Worm (Caenorhabditis elegans) whole organism, young adult: ENCODE results near the gene F54E7.9.

ENCODE experiments used
- Y56A3A.18 ChIP-seq: fragments of 200-800 bp; sonication (Bioruptor generic); IDR thresholded peaks from 2 replicates; pipeline ENCODE4 v1.3.6; 2022; ENCODE audit warnings: missing genetic modification reagents, missing genetic modification characterization, missing compliant biosample characterization
- Y79H2A.3 ChIP-seq: fragments of 200-800 bp; sonication (Bioruptor generic); conservative IDR thresholded peaks from 2 replicates; pipeline ENCODE4 v1.3.6; 2022; ENCODE audit warnings: missing genetic modification reagents, missing genetic modification characterization, missing compliant biosample characterization
- attf-6 ChIP-seq: fragments of 200-800 bp; sonication (Bioruptor generic); IDR thresholded peaks from 2 replicates; pipeline ENCODE4 v1.3.6; 2022; ENCODE audit warnings: missing genetic modification reagents, missing genetic modification characterization, missing compliant biosample characterization
- dpl-1 ChIP-seq: fragments of 150-350 bp; optimal IDR thresholded peaks from 2 replicates; lab custom pipeline; 2014; ENCODE audit warnings: missing biosample characterization, missing genetic modification reagents, missing genetic modification characterization
- nfya-1 ChIP-seq: sonication (generic microtip); optimal IDR thresholded peaks from 2 replicates; lab custom pipeline; 2017; ENCODE audit warnings: antibody characterized with exemption, missing compliant biosample characterization, missing genetic modification characterization, borderline replicate concordance; ENCODE audit not compliant: insufficient read depth
- snpc-4 ChIP-seq, 5 experiments: fragments of 150-350 bp in 1 of 5; sonication (generic microtip) in 4 of 5; optimal IDR thresholded peaks; 2 replicates each; lab custom pipeline; 2014 to 2018; ENCODE audit warnings: missing genetic modification characterization in 5 of 5, missing biosample characterization in 3 of 5, antibody characterized with exemption in 2 of 5, mild to moderate bottlenecking in 2 of 5, missing compliant biosample characterization in 2 of 5, missing genotype in 2 of 5, moderate library complexity in 2 of 5, missing genetic modification reagents in 1 of 5

DNA sequence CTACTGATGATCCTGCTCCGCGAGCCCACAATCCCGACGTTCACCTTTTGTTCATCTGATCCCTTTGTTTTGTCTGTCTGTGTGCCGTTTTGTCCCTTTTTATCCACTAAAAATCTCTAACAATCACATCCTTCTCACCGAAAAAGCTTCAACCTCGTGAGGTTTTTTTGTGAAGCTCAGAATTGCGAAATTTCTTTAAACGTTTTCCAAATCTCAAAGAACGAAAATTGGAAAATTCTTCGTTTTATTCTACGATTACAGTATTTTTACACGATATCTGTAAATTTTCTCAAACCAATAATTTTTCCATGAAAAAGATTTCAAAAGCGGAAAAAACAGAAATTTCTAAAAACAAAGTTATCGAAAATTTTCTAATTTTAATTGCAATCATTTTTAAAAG is 3.5 kb downstream of the F54E7.9 start:
- TF ChIP-seq attf-6, result no peak
- no peak for TF ChIP-seq nfya-1
- TF ChIP-seq dpl-1 (GFP tag; lab: Kevin White, UChicago), result no peak
- TF ChIP-seq Y56A3A.18, result no peak
- TF ChIP-seq snpc-4 (GFP tag; optimal IDR thresholded peaks at IDR 0.05; lab: Kevin White, UChicago), result no peak
- no peak for TF ChIP-seq snpc-4 (tag; optimal IDR thresholded peaks at IDR 0.05; lab: Kevin White, UChicago)
- no peak for TF ChIP-seq Y79H2A.3 (GFP tag; lab: Robert Waterston, UW)
